Worm (Caenorhabditis elegans): ENCODE data around the gene glr-2.

Gene glr-2

DNA sequence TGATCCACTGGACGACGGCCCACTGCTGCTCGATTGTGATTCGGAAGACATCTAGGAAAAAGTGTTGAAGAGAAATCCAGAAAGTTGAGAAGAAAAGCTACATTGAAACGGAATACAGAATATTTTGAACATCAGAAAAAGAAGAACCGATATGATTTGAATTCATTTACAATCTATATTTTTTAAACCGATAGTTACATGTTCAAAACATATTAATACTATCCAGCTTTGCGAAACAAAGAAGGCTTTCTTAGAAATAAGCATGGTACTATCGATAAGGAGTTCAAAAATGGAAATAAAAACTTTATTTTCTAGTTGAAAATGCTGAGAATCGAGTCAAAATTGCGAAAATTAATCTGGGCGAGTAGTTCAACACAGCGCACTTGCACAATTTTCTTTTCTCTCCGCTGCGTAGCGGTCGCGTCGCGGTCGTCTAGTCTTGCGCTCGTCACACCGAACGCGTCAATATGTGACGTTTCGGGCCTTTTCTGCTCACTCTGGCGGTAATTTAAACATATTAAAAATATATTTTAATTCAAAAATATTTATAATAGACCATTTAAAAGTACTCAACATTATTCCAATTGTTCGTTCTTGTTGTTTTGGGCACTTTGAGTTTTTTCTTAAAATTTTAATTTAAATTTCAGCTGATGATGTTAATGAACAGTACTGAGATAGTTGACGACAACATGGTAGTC is 17.5 kb upstream of the glr-2 start, which contains the start of the genes syf-2 and K04G7.1 (continued):
- TF ChIP-seq lsy-27 (tag; optimal IDR thresholded peaks at IDR 0.05; ENCODE audit: borderline replicate concordance, insufficient read depth) = no peak
- TF ChIP-seq hlh-26 (GFP tag; conservative IDR thresholded peaks at IDR 0.05) = no peak
- TF ChIP-seq akir-1 (GFP tag; optimal IDR thresholded peaks at IDR 0.05) = no peak
- TF ChIP-seq madf-3 (GFP tag; IDR thresholded peaks at IDR 0.05) = peak; percentile 100
- TF ChIP-seq hmg-1.2 (GFP tag; IDR thresholded peaks at IDR 0.05) = peak; percentile 73
- no peak for TF ChIP-seq ztf-25 (GFP tag; IDR thresholded peaks at IDR 0.05)
- no peak for TF ChIP-seq lag-1 (GFP tag; IDR thresholded peaks at IDR 0.05)
- peak; percentile 80 for TF ChIP-seq lsl-1 (GFP tag; optimal IDR thresholded peaks at IDR 0.05)
- peak; percentile 84; the same call in 1 of the 2 replicates for TF ChIP-seq Y95B8A.8 (GFP tag; IDR thresholded peaks at IDR 0.05)
- TF ChIP-seq mel-28 (tag; optimal IDR thresholded peaks at IDR 0.05; ENCODE audit: borderline replicate concordance) = no peak
- peak; percentile 48 for TF ChIP-seq madf-10 (tag; optimal IDR thresholded peaks at IDR 0.05)
- TF ChIP-seq aptf-3 (GFP tag; IDR thresholded peaks at IDR 0.05) = no peak
- TF ChIP-seq snpc-1.3 (tag; optimal IDR thresholded peaks at IDR 0.05; ENCODE audit: insufficient read depth) = peak; percentile 76
- TF ChIP-seq ccch-3 (GFP tag; optimal IDR thresholded peaks at IDR 0.05) = no peak
- peak; percentile 26 for TF ChIP-seq gei-17 (GFP tag; optimal IDR thresholded peaks at IDR 0.05)
- TF ChIP-seq unc-130 (GFP tag; optimal IDR thresholded peaks at IDR 0.05) = peak; percentile 62
- TF ChIP-seq nfyb-1 (GFP tag; IDR thresholded peaks at IDR 0.05) = peak; percentile 89
- TF ChIP-seq dpff-1 (tag; optimal IDR thresholded peaks at IDR 0.05) = no peak
- TF ChIP-seq F39B2.1 (GFP tag; IDR thresholded peaks at IDR 0.05) = no peak
- peak; percentile 28 for TF ChIP-seq F49E8.2 (tag; optimal IDR thresholded peaks at IDR 0.05; ENCODE audit: insufficient read depth)
- no peak for TF ChIP-seq xnd-1 (tag; optimal IDR thresholded peaks at IDR 0.05)
- peak; percentile 78 for TF ChIP-seq madf-6 (GFP tag; IDR thresholded peaks at IDR 0.05)
- peak; percentile 72; the same call in 1 of the 2 replicates for TF ChIP-seq ceh-91 (GFP tag; IDR thresholded peaks at IDR 0.05)
- TF ChIP-seq sea-2 (GFP tag; IDR thresholded peaks at IDR 0.05) = no peak
- peak; percentile 97 for TF ChIP-seq ztf-18 (tag; optimal IDR thresholded peaks at IDR 0.05)
- no peak for TF ChIP-seq F10E7.11 (tag; optimal IDR thresholded peaks at IDR 0.05)
- peak; percentile 60; the same call in 1 of the 2 replicates for TF ChIP-seq K11D2.4 (GFP tag; IDR thresholded peaks at IDR 0.05)
- TF ChIP-seq athp-1 (tag; optimal IDR thresholded peaks at IDR 0.05) = peak; percentile 57
- peak; percentile 97 for TF ChIP-seq attf-5 (GFP tag; optimal IDR thresholded peaks at IDR 0.05)
- TF ChIP-seq chd-7 (tag; optimal IDR thresholded peaks at IDR 0.05) = peak; percentile 31
- TF ChIP-seq C17E4.6 (GFP tag; IDR thresholded peaks at IDR 0.05) = peak; percentile 89
- TF ChIP-seq bed-1 (GFP tag; IDR thresholded peaks at IDR 0.05) = no peak
- TF ChIP-seq nhr-27 (tag; optimal IDR thresholded peaks at IDR 0.05) = no peak
- TF ChIP-seq F55B11.4 (tag; optimal IDR thresholded peaks at IDR 0.05; ENCODE audit: borderline replicate concordance, insufficient read depth) = no peak
- peak; percentile 69 for TF ChIP-seq ceh-27 (GFP tag; optimal IDR thresholded peaks at IDR 0.05)
- no peak for TF ChIP-seq ama-1 (optimal IDR thresholded peaks at IDR 0.05)
- TF ChIP-seq ama-1 (GFP tag; optimal IDR thresholded peaks at IDR 0.05) = no peak
- peak; percentile 78 for TF ChIP-seq B0336.3 (GFP tag; IDR thresholded peaks at IDR 0.05)
- TF ChIP-seq bed-2 (GFP tag; IDR thresholded peaks at IDR 0.05) = no peak
- TF ChIP-seq cebp-1 (GFP tag; IDR thresholded peaks at IDR 0.05) = peak; percentile 69
- TF ChIP-seq cebp-1 (tag; optimal IDR thresholded peaks at IDR 0.05) = peak; percentile 87
- TF ChIP-seq somi-1 (GFP tag; optimal IDR thresholded peaks at IDR 0.05) = peak; percentile 12
- peak; percentile 51 for TF ChIP-seq ztf-26 (tag; optimal IDR thresholded peaks at IDR 0.05)
- TF ChIP-seq lin-35 (GFP tag; optimal IDR thresholded peaks at IDR 0.05) = peak; percentile 39 to 93 (median 45)
- peak; percentile 73; the same call in 1 of the 2 replicates for TF ChIP-seq C06A6.2 (GFP tag; conservative IDR thresholded peaks at IDR 0.05)
